Worm (Caenorhabditis elegans) whole organism, L1 larva: Measurements from ENCODE around the gene dylt-2.

Experiments
- C34B4.2 ChIP-seq: sonication (generic microtip); optimal IDR thresholded peaks from 2 replicates; lab custom pipeline; 2017; ENCODE audit warnings: mild to moderate bottlenecking, missing genetic modification characterization, missing compliant biosample characterization
- F16B12.6 ChIP-seq: fragments of 150-350 bp; optimal IDR thresholded peaks from 2 replicates; lab custom pipeline; 2014; ENCODE audit warnings: missing biosample characterization, missing genetic modification characterization
- Y116A8C.19 ChIP-seq: sonication (generic microtip); optimal IDR thresholded peaks from 2 replicates; lab custom pipeline; 2016; ENCODE audit warnings: missing compliant biosample characterization, missing genetic modification characterization, borderline replicate concordance
- aly-2 ChIP-seq: fragments of 150-350 bp; optimal IDR thresholded peaks from 2 replicates; lab custom pipeline; 2014; ENCODE audit warnings: missing biosample characterization, missing genetic modification characterization
- blmp-1 ChIP-seq: fragments of 150-350 bp; optimal IDR thresholded peaks from 2 replicates; lab custom pipeline; 2014; ENCODE audit warnings: missing biosample characterization, missing genetic modification characterization
- ceh-63 ChIP-seq: fragments of 200-800 bp; sonication (Bioruptor generic); optimal IDR thresholded peaks from 2 replicates; lab custom pipeline; 2018; ENCODE audit warnings: mild to moderate bottlenecking, missing genetic modification characterization, missing compliant biosample characterization
- ceh-8 ChIP-seq: fragments of 200-800 bp; sonication (Bioruptor generic); optimal IDR thresholded peaks from 2 replicates; lab custom pipeline; 2018; ENCODE audit warnings: mild to moderate bottlenecking, missing genetic modification characterization, moderate library complexity, missing compliant biosample characterization
- ceh-82 ChIP-seq, 3 experiments: fragments of 150-350 bp in 1 of 3; sonication (generic microtip) in 2 of 3; optimal IDR thresholded peaks; 2 replicates each; lab custom pipeline; 2014 to 2017; ENCODE audit warnings: missing biosample characterization in 3 of 3, missing genetic modification characterization in 3 of 3
- ces-1 ChIP-seq: fragments of 150-350 bp; optimal IDR thresholded peaks from 2 replicates; lab custom pipeline; 2014; ENCODE audit warnings: missing biosample characterization, missing genetic modification reagents, missing genetic modification characterization
- dpl-1 ChIP-seq, 3 experiments: fragments of 150-350 bp in 2 of 3; sonication (generic microtip) in 1 of 3; optimal IDR thresholded peaks; 2 replicates each; lab custom pipeline; 2014 to 2017; ENCODE audit warnings: missing biosample characterization in 3 of 3, missing genetic modification characterization in 3 of 3, missing genetic modification reagents in 3 of 3
- efl-1 ChIP-seq, 4 experiments: fragments of 150-350 bp; optimal IDR thresholded peaks in 3 of 4; peaks in 1 of 4; 1 replicate in 1 of 4; 2 replicates in 3 of 4; lab custom pipeline; 2014; ENCODE audit warnings: missing biosample characterization in 2 of 4, missing genetic modification characterization in 2 of 4, missing genetic modification reagents in 2 of 4
- egl-13 ChIP-seq: sonication (generic microtip); optimal IDR thresholded peaks from 2 replicates; lab custom pipeline; 2016; ENCODE audit warnings: missing genotype, missing genetic modification reagents, missing genetic modification characterization, missing compliant biosample characterization
- egl-27 ChIP-seq, 2 experiments: fragments of 150-350 bp in 1 of 2; sonication (generic microtip); optimal IDR thresholded peaks; 3 replicates each; lab custom pipeline; 2017 to 2018; ENCODE audit warnings: missing biosample characterization in 2 of 2, missing genetic modification characterization in 2 of 2, missing genetic modification reagents in 2 of 2
- elt-2 ChIP-seq: sonication (generic microtip); optimal IDR thresholded peaks from 2 replicates; lab custom pipeline; 2016; ENCODE audit warnings: missing genetic modification characterization, mild to moderate bottlenecking, inconsistent platforms, missing compliant biosample characterization, missing genetic modification reagents
- elt-3 ChIP-seq, 6 experiments: fragments of 150-350 bp in 1 of 6; sonication (generic microtip); optimal IDR thresholded peaks; 2 replicates each; lab custom pipeline; 2017 to 2018; ENCODE audit warnings: missing biosample characterization in 6 of 6, missing genetic modification characterization in 6 of 6, inconsistent platforms in 1 of 6
- fos-1 ChIP-seq: fragments of 150-350 bp; optimal IDR thresholded peaks from 2 replicates; lab custom pipeline; 2014; ENCODE audit warnings: missing biosample characterization, missing genetic modification characterization
- irx-1 ChIP-seq: sonication (generic microtip); optimal IDR thresholded peaks from 2 replicates; lab custom pipeline; 2016; ENCODE audit warnings: missing genetic modification characterization, missing compliant biosample characterization
- isw-1 ChIP-seq: fragments of 200-800 bp; sonication (Bioruptor generic); IDR thresholded peaks from 2 replicates; pipeline ENCODE4 v1.3.6; 2022; ENCODE audit warnings: missing genetic modification characterization, missing compliant biosample characterization
- jun-1 ChIP-seq: fragments of 150-350 bp; optimal IDR thresholded peaks from 2 replicates; lab custom pipeline; 2014; ENCODE audit warnings: missing biosample characterization, missing genetic modification reagents, missing genetic modification characterization
- lin-14 ChIP-seq: fragments of 200-800 bp; sonication (Bioruptor generic); optimal IDR thresholded peaks from 2 replicates; lab custom pipeline; 2018; ENCODE audit warnings: mild to moderate bottlenecking, missing genetic modification characterization, moderate library complexity, missing compliant biosample characterization
- lin-35 ChIP-seq, 2 experiments: fragments of 150-350 bp; optimal IDR thresholded peaks; 2 replicates each; lab custom pipeline; 2014; ENCODE audit warnings: missing biosample characterization in 2 of 2, missing genetic modification characterization in 2 of 2, missing genetic modification reagents in 2 of 2
- lir-3 ChIP-seq: sonication (generic microtip); optimal IDR thresholded peaks from 2 replicates; lab custom pipeline; 2016; ENCODE audit warnings: mild to moderate bottlenecking, missing genetic modification characterization, moderate library complexity, missing compliant biosample characterization; ENCODE audit not compliant: poor library complexity
- mab-9 ChIP-seq: fragments of 200-800 bp; sonication (Bioruptor generic); IDR thresholded peaks from 2 replicates; pipeline ENCODE4 v1.3.6; 2022; ENCODE audit warnings: missing genetic modification reagents, missing genetic modification characterization, missing compliant biosample characterization
- mdl-1 ChIP-seq, 2 experiments: fragments of 150-350 bp; optimal IDR thresholded peaks; 2 replicates each; lab custom pipeline; 2014 to 2017; ENCODE audit warnings: missing biosample characterization in 2 of 2, missing genetic modification characterization in 2 of 2, inconsistent platforms in 1 of 2
- mep-1 ChIP-seq: fragments of 150-350 bp; optimal IDR thresholded peaks from 2 replicates; lab custom pipeline; 2014; ENCODE audit warnings: missing biosample characterization, missing genetic modification characterization
- nhr-19 ChIP-seq: fragments of 200-800 bp; sonication (Bioruptor generic); conservative IDR thresholded peaks from 2 replicates; pipeline ENCODE4 v1.3.6; 2022; ENCODE audit warnings: missing genetic modification characterization, missing compliant biosample characterization
- nhr-20 ChIP-seq: sonication (generic microtip); optimal IDR thresholded peaks from 2 replicates; lab custom pipeline; 2016; ENCODE audit warnings: mild to moderate bottlenecking, missing genetic modification characterization, missing compliant biosample characterization
- nhr-47 ChIP-seq: sonication (generic microtip); optimal IDR thresholded peaks from 2 replicates; lab custom pipeline; 2016; ENCODE audit warnings: mild to moderate bottlenecking, missing genetic modification characterization, moderate library complexity, missing compliant biosample characterization
- nhr-71 ChIP-seq: sonication (generic microtip); optimal IDR thresholded peaks from 2 replicates; lab custom pipeline; 2016; ENCODE audit warnings: mild to moderate bottlenecking, missing genetic modification characterization, moderate library complexity, missing compliant biosample characterization
- nhr-76 ChIP-seq: sonication (generic microtip); optimal IDR thresholded peaks from 2 replicates; lab custom pipeline; 2017; ENCODE audit warnings: missing biosample characterization, missing genetic modification characterization
- nhr-84 ChIP-seq: sonication (generic microtip); optimal IDR thresholded peaks from 2 replicates; lab custom pipeline; 2017; ENCODE audit warnings: missing biosample characterization, missing genetic modification characterization
- nhr-85 ChIP-seq: sonication (generic microtip); peaks from one replicate; lab custom pipeline; 2016; ENCODE audit warnings: missing genetic modification characterization, inconsistent platforms, missing compliant biosample characterization
- nhr-90 ChIP-seq: sonication (generic microtip); optimal IDR thresholded peaks from 2 replicates; lab custom pipeline; 2016; ENCODE audit warnings: mild to moderate bottlenecking, missing genetic modification characterization, missing compliant biosample characterization; ENCODE audit not compliant: poor library complexity
- pag-3 ChIP-seq: sonication (generic microtip); optimal IDR thresholded peaks from 2 replicates; lab custom pipeline; 2017; ENCODE audit warnings: missing genetic modification characterization, mild to moderate bottlenecking, missing compliant biosample characterization, antibody characterized with exemption, borderline replicate concordance; ENCODE audit not compliant: insufficient read depth
- pax-3 ChIP-seq: fragments of 200-800 bp; sonication (Bioruptor generic); optimal IDR thresholded peaks from 2 replicates; lab custom pipeline; 2018; ENCODE audit warnings: mild to moderate bottlenecking, missing genetic modification characterization, moderate library complexity, missing compliant biosample characterization
- rnt-1 ChIP-seq: sonication (generic microtip); optimal IDR thresholded peaks from 2 replicates; lab custom pipeline; 2016; ENCODE audit warnings: mild to moderate bottlenecking, missing genetic modification characterization, moderate library complexity, missing compliant biosample characterization
- snu-23 ChIP-seq: sonication (generic microtip); optimal IDR thresholded peaks from 2 replicates; lab custom pipeline; 2016; ENCODE audit warnings: missing genetic modification characterization, missing compliant biosample characterization
- sptf-1 ChIP-seq: fragments of 150-350 bp; optimal IDR thresholded peaks from 2 replicates; lab custom pipeline; 2014; ENCODE audit warnings: missing biosample characterization, missing genetic modification characterization
- unc-98 ChIP-seq: fragments of 200-800 bp; sonication (Bioruptor generic); IDR thresholded peaks from 2 replicates; pipeline ENCODE4 v1.3.6; 2022; ENCODE audit warnings: missing genetic modification characterization, missing compliant biosample characterization
- ztf-11 ChIP-seq, 2 experiments: sonication (generic microtip); optimal IDR thresholded peaks; 2 replicates each; lab custom pipeline; 2016 to 2017; ENCODE audit warnings: missing genetic modification characterization in 2 of 2, missing biosample characterization in 1 of 2, missing compliant biosample characterization in 1 of 2
- ztf-4 ChIP-seq: fragments of 150-350 bp; optimal IDR thresholded peaks from 2 replicates; lab custom pipeline; 2014; ENCODE audit warnings: missing biosample characterization, missing genetic modification characterization

The dylt-2 gene

DNA sequence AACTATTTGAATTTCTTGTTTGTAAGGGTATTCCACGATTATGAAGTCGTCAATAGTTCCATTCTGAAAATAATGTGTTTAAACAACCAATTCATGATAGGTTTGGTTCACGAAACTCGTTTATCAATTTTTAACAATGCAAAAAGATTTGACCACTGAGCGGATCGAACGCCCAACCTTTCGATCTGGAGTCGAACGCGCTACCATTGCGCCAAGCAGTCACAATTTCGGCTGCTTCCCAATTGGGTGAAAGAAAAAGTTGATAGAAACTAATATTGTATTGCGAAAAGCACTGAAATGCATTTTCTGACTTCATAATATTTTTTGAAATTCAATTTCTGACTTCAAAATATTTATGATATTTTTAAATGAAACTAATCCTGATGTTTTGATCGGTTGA is 5.1 kb upstream of the dylt-2 start:
- no peak for TF ChIP-seq nhr-84

DNA sequence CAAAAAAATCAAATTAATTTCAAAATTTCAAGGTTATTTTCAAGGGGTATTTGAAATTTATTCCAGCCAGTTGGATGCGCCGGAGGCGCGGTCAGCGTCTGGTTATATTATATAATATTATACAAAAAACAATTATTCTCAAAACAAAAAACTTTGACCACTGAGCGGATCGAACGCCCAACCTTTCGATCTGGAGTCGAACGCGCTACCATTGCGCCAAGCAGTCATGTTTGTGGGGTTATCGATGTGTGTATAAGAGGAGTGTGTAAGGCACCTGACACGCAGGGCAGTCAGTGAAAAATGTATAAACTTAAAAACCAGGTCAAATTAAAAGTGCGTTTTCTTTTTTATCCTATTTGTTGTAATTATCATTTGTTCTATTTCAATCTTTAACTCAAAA is 4.1 kb upstream of the dylt-2 start:
- TF ChIP-seq mdl-1 (tag; optimal IDR thresholded peaks at IDR 0.05; lab: Kevin White, UChicago): peak in 1 of 2 experiments; percentile 10
- TF ChIP-seq mab-9 (GFP tag; lab: Robert Waterston, UW): no peak
- peak; percentile 54 for TF ChIP-seq snu-23 (GFP tag; lab: Kevin White, UChicago)
- peak; percentile 37 for TF ChIP-seq nhr-47 (tag; lab: Kevin White, UChicago)
- TF ChIP-seq nhr-19 (GFP tag; lab: Robert Waterston, UW): peak; percentile 20; the same call in 1 of the 2 replicates
- TF ChIP-seq rnt-1: peak; percentile 40
- TF ChIP-seq lin-14 (GFP tag; lab: Kevin White, UChicago): no peak
- TF ChIP-seq lir-3 (tag; lab: Kevin White, UChicago): peak; percentile 11
- TF ChIP-seq ces-1 (GFP tag; lab: Kevin White, UChicago): no peak
- TF ChIP-seq nhr-71: peak; percentile 13
- TF ChIP-seq nhr-76 (tag; lab: Kevin White, UChicago): no peak
- TF ChIP-seq isw-1 (GFP tag; lab: Robert Waterston, UW): no peak
- peak; percentile 14 for TF ChIP-seq nhr-20 (tag; lab: Kevin White, UChicago)
- TF ChIP-seq Y116A8C.19 (tag; lab: Kevin White, UChicago): no peak
- TF ChIP-seq egl-13 (tag; lab: Kevin White, UChicago): no peak
- no peak for TF ChIP-seq egl-27 (tag; optimal IDR thresholded peaks at IDR 0.05; lab: Kevin White, UChicago)
- peak in 1 of 2 experiments; percentile 42 for TF ChIP-seq lin-35 (GFP tag; optimal IDR thresholded peaks at IDR 0.05; lab: Kevin White, UChicago)
- peak; percentile 50 for TF ChIP-seq nhr-90
- no peak for TF ChIP-seq dpl-1 (GFP tag; optimal IDR thresholded peaks at IDR 0.05; lab: Kevin White, UChicago)

DNA sequence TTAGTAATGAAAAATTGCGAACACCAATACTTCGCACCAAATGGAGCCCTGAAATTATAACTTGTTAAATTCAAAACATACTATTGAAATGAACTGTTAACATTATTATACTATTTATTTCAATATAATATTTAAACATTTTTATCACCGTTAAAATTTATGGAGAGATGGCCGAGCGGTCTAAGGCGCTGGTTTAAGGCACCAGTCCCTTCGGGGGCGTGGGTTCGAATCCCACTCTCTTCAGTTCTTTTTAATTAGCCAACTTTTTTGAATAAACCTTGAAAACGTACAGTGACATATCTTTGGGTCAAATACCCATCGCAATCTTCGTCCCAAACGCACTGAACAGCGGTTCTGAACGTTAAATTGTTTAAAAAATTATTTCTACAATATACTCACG is 570 bp downstream of the dylt-2 start:
- no peak for TF ChIP-seq ceh-8
- TF ChIP-seq ceh-82 (tag; optimal IDR thresholded peaks at IDR 0.05; lab: Kevin White, UChicago): no peak
- TF ChIP-seq jun-1 (tag; lab: Kevin White, UChicago): no peak
- TF ChIP-seq ztf-11 (tag; optimal IDR thresholded peaks at IDR 0.05; lab: Kevin White, UChicago): no peak
- TF ChIP-seq elt-3 (tag; optimal IDR thresholded peaks at IDR 0.05; lab: Kevin White, UChicago): no peak
- TF ChIP-seq efl-1 (optimal IDR thresholded peaks at IDR 0.05; lab: Kevin White, UChicago): no peak
- no peak for TF ChIP-seq efl-1 (GFP tag; optimal IDR thresholded peaks at IDR 0.05 in 1 of 2; lab: Kevin White, UChicago)
- peak; percentile 8 for TF ChIP-seq nhr-90
- TF ChIP-seq, all 84 proteins: peak for 1

DNA sequence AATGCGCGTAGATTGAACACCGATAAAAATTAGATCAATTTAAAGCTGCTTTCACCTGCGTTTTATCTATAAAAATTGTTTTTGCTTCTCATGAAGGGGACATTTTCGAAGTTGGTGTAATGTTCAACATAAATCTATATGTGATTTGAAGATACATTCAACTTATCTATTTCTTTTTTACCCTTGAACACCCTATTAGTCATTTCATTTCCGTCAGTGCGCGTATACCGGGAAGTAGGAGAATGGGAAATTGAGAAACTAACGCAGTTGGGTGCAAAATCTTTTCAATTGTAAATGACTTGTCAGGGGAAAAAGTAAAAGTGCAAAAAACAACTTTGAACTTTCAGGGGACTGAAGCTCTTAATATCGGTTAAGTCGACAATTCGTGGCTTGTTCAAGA is 5.0 kb downstream of the dylt-2 start:
- TF ChIP-seq pag-3 (no peak), mep-1 (no peak), nhr-85 (peak; percentile 66), ceh-63 (no peak), blmp-1 (peak; percentile 9), pax-3 (tag; lab: Kevin White, UChicago) (no peak), mab-9 (GFP tag; lab: Robert Waterston, UW) (no peak)

DNA sequence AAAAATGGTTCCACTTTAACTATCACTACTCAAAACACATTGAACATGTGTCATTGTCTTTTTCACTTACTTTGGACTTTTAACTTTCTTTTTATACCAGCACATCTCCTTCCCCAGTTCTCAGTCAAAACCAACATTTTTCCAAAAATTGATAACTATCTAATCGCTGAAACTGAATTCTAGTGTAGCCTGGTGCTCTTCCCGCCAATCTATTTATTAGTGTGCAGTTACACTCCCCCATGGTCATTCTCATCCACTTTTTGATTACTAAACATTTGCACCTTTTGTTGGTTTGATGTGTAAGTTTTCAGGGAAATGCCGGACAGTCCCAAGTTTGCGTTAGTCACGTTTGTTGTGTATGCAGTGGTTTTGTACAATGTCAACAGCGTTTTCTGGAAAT is 5.7 kb downstream of the dylt-2 start:
- TF ChIP-seq elt-2 (tag; lab: Kevin White, UChicago) (peak; percentile 34), nhr-84 (no peak), nhr-20 (tag; lab: Kevin White, UChicago) (no peak), fos-1 (tag; lab: Kevin White, UChicago) (no peak), ces-1 (GFP tag; lab: Kevin White, UChicago) (no peak), aly-2 (no peak), isw-1 (GFP tag; lab: Robert Waterston, UW) (no peak), sptf-1 (no peak), F16B12.6 (tag; lab: Kevin White, UChicago) (no peak), nhr-71 (no peak), irx-1 (tag; lab: Kevin White, UChicago) (no peak), mdl-1 (tag; optimal IDR thresholded peaks at IDR 0.05; lab: Kevin White, UChicago) (no peak), C34B4.2 (tag; lab: Kevin White, UChicago) (no peak), ztf-4 (tag; lab: Kevin White, UChicago) (no peak), lin-35 (GFP tag; optimal IDR thresholded peaks at IDR 0.05; lab: Kevin White, UChicago) (peak in 1 of 2 experiments; percentile 5), unc-98 (no peak)
- TF ChIP-seq, all 84 proteins: peak for 2
